Fruit fly (Drosophila melanogaster): ENCODE results near the gene CG8838.
A peak's percentile ranks its signal among the peaks of the same experiment; 100 is the strongest.
"Not testable (repeated sequence)": the region's sequence is repeated elsewhere in the genome, so short reads cannot be mapped to it uniquely, and the experiment has no call there.

The CG8838 gene

DNA sequence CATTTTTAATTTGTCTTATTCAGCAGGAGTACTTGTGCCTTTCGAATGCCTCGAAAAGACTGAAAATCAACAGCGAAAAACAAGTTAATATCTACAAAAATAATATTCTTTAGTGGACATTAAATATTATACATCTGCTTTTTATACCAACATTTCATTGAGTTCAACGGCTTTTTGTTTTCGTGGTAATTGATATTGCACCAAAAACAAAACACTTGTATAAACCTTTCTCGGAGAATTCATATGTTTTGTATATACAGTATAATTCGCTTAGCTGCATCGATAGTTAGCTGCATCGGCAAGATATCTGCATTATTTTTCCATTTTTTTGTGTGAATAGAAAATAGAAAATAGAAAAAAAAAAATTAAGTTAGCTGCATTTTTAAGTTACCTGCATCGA, 30.9 kb downstream of the CG8838 start, which contains the start of gene CG42460:
TSS of gene CG42460 (minus strand) at position 101 of the 400 bp plus-strand sequence.
- TF ChIP-seq wdn (GFP tag; IDR thresholded peaks at IDR 0.05); CG9876 (GFP tag; optimal IDR thresholded peaks at IDR 0.05); croc (GFP tag; conservative IDR thresholded peaks at IDR 0.05): not testable (repeated sequence)

DNA sequence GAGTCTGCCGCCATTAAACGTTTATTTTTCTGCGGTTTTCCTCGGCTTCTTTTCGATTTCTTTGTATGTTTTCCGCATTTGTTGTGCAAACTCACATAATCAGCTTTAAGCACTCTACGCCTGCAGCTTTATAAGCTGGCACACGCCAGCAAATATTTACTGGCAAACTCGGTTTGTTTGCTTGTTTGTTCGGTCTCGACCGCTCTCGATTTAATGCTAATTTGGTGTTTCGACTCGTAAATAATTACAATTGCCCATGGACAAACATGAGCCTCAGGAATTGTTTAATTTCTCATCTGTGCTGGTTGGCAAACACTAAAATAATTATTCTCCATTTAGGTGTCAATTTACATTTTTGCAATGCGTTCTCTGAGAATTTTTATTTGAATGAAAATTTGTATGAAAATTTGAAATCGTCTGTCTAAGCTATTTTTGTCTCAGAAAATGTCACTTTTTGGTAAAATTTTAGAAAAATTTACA, 40.2 kb downstream of the CG8838 start, which contains the start of gene CG34175:
TSS of gene CG34175 (plus strand) at position 430 of the 480 bp plus-strand sequence.
- no peak for TF ChIP-seq CG10267 (tag; optimal IDR thresholded peaks at IDR 0.05)
- no peak for TF ChIP-seq lilli (GFP tag; optimal IDR thresholded peaks at IDR 0.05)
- TF ChIP-seq Ets65A (GFP tag) = no peak
- no peak for TF ChIP-seq TFAM (GFP tag; optimal IDR thresholded peaks at IDR 0.05)
- no peak for TF ChIP-seq bab2 (GFP tag; optimal IDR thresholded peaks at IDR 0.05)
- peak; percentile 5 for TF ChIP-seq CG17802 (tag; optimal IDR thresholded peaks at IDR 0.05)
- TF ChIP-seq sr (GFP tag; IDR thresholded peaks at IDR 0.05) = no peak
- TF ChIP-seq jumu (GFP tag; optimal IDR thresholded peaks at IDR 0.05) = no peak
- peak; percentile 36 for TF ChIP-seq Sox102F (GFP tag; optimal IDR thresholded peaks at IDR 0.05)
- peak; percentile 2 for TF ChIP-seq mirr (GFP tag; optimal IDR thresholded peaks at IDR 0.05)
- TF ChIP-seq ap (GFP tag; IDR thresholded peaks at IDR 0.05) = no peak
- peak; percentile 12 for TF ChIP-seq Meics (GFP tag; optimal IDR thresholded peaks at IDR 0.05)
- peak; percentile 45 for TF ChIP-seq Asciz (GFP tag; optimal IDR thresholded peaks at IDR 0.05)
- no peak for TF ChIP-seq hkb (optimal IDR thresholded peaks at IDR 0.05)
- no peak for TF ChIP-seq hkb (GFP tag; IDR thresholded peaks at IDR 0.05)
- TF ChIP-seq CG32767 (GFP tag; IDR thresholded peaks at IDR 0.05) = no peak
- TF ChIP-seq CG5245 (GFP tag; optimal IDR thresholded peaks at IDR 0.05) = no peak
- no peak for TF ChIP-seq Dek (tag; optimal IDR thresholded peaks at IDR 0.05)
- peak; percentile 10 for TF ChIP-seq Fer1 (GFP tag; optimal IDR thresholded peaks at IDR 0.05)
- no peak for TF ChIP-seq Dp (GFP tag; optimal IDR thresholded peaks at IDR 0.05)
- no peak for TF ChIP-seq CG13894 (tag; optimal IDR thresholded peaks at IDR 0.05)
- no peak for TF ChIP-seq sc (optimal IDR thresholded peaks at IDR 0.05)
- peak; percentile 22 for TF ChIP-seq sc (GFP tag; optimal IDR thresholded peaks at IDR 0.05)
- no peak for TF ChIP-seq CG6654 (GFP tag; optimal IDR thresholded peaks at IDR 0.05)
- TF ChIP-seq gce (GFP tag; IDR thresholded peaks at IDR 0.05) = no peak
- no peak for TF ChIP-seq CG14710 (tag; optimal IDR thresholded peaks at IDR 0.05)
- no peak for TF ChIP-seq CG12769 (tag; optimal IDR thresholded peaks at IDR 0.05)
- peak; percentile 7 for TF ChIP-seq CG15269 (tag; optimal IDR thresholded peaks at IDR 0.05)
- TF ChIP-seq CG7987 (GFP tag; optimal IDR thresholded peaks at IDR 0.05) = no peak
- TF ChIP-seq CG3995 (GFP tag; optimal IDR thresholded peaks at IDR 0.05) = no peak
- TF ChIP-seq pita (GFP tag; optimal IDR thresholded peaks at IDR 0.05) = no peak
- TF ChIP-seq Pdp1 (GFP tag; optimal IDR thresholded peaks at IDR 0.05) = no peak
- no peak for TF ChIP-seq CG9797 (GFP tag; optimal IDR thresholded peaks at IDR 0.05)
- no peak for TF ChIP-seq Nf-YC (tag; optimal IDR thresholded peaks at IDR 0.05)
- no peak for TF ChIP-seq sd (tag; optimal IDR thresholded peaks at IDR 0.05)
- no peak for TF ChIP-seq Oli (tag; optimal IDR thresholded peaks at IDR 0.05)
- peak; percentile 16 for TF ChIP-seq CG31365 (tag; optimal IDR thresholded peaks at IDR 0.05)
- TF ChIP-seq CG1529 (GFP tag; optimal IDR thresholded peaks at IDR 0.05) = no peak
- TF ChIP-seq CG2202 (tag; optimal IDR thresholded peaks at IDR 0.05) = peak; percentile 14
- TF ChIP-seq chif (GFP tag; optimal IDR thresholded peaks at IDR 0.05) = no peak
- TF ChIP-seq HLH3B (GFP tag; IDR thresholded peaks at IDR 0.05) = no peak
- no peak for TF ChIP-seq unpg (GFP tag; optimal IDR thresholded peaks at IDR 0.05)
- TF ChIP-seq gem (tag; optimal IDR thresholded peaks at IDR 0.05) = peak; percentile 63
- no peak for TF ChIP-seq bigmax (GFP tag; optimal IDR thresholded peaks at IDR 0.05)
- TF ChIP-seq CG4617 (GFP tag; optimal IDR thresholded peaks at IDR 0.05; ENCODE audit: borderline replicate concordance) = no peak
- TF ChIP-seq CG9876 (GFP tag; optimal IDR thresholded peaks at IDR 0.05) = no peak
- TF ChIP-seq tin (GFP tag; optimal IDR thresholded peaks at IDR 0.05) = no peak

All from whole organism, embryonic.